Fruit fly (Drosophila melanogaster) whole organism, embryonic: ENCODE data around the gene dock.

ENCODE experiments used
- Blimp-1 ChIP-seq: fragments of 200-800 bp; sonication (Bioruptor generic); optimal IDR thresholded peaks from 3 replicates; lab custom pipeline; 2018; ENCODE audit warnings: missing biosample characterization, missing genetic modification characterization, mild to moderate bottlenecking, moderate library complexity, missing genetic modification reagents
- CG10274 ChIP-seq: fragments of 200-800 bp; sonication (Bioruptor generic); optimal IDR thresholded peaks from 3 replicates; lab custom pipeline; 2017; ENCODE audit warnings: missing biosample characterization, mild to moderate bottlenecking, missing genetic modification characterization
- CG10431 ChIP-seq: fragments of 200-800 bp; sonication (Bioruptor generic); optimal IDR thresholded peaks from 3 replicates; lab custom pipeline; 2018; ENCODE audit warnings: missing biosample characterization, mild to moderate bottlenecking, missing genetic modification characterization
- CG10959 ChIP-seq: fragments of 200-800 bp; sonication (Bioruptor generic); IDR thresholded peaks from 2 replicates; pipeline ENCODE4 v1.3.6; 2022; ENCODE audit warnings: missing biosample characterization, missing genetic modification characterization
- CG12659 ChIP-seq: fragments of 200-800 bp; sonication (Bioruptor generic); optimal IDR thresholded peaks from 3 replicates; lab custom pipeline; 2017; ENCODE audit warnings: mild to moderate bottlenecking, missing biosample characterization, missing genetic modification reagents, missing genetic modification characterization
- CG13424 ChIP-seq: fragments of 200-800 bp; sonication (Bioruptor generic); optimal IDR thresholded peaks from 2 replicates; lab custom pipeline; 2019; ENCODE audit warnings: missing biosample characterization, mild to moderate bottlenecking, missing genetic modification characterization, moderate library complexity
- CG13894 ChIP-seq: fragments of 200-800 bp; sonication (Bioruptor generic); optimal IDR thresholded peaks from 3 replicates; lab custom pipeline; 2018; ENCODE audit warnings: missing biosample characterization, mild to moderate bottlenecking, missing genetic modification characterization, moderate library complexity
- CG14965 ChIP-seq: fragments of 200-800 bp; sonication (Bioruptor generic); optimal IDR thresholded peaks from 2 replicates; lab custom pipeline; 2016; ENCODE audit warnings: missing biosample characterization, missing genetic modification characterization, borderline replicate concordance
- CG15514 ChIP-seq: fragments of 200-800 bp; sonication (Bioruptor generic); optimal IDR thresholded peaks from 3 replicates; lab custom pipeline; 2017; ENCODE audit warnings: missing biosample characterization, missing genetic modification characterization, mild to moderate bottlenecking, moderate library complexity, missing genetic modification reagents
- CG17359 ChIP-seq: fragments of 200-800 bp; sonication (Bioruptor generic); optimal IDR thresholded peaks from 3 replicates; lab custom pipeline; 2018; ENCODE audit warnings: missing biosample characterization, mild to moderate bottlenecking, missing genetic modification characterization, moderate library complexity
- CG18262 ChIP-seq: fragments of 200-800 bp; optimal IDR thresholded peaks from 3 replicates; lab custom pipeline; 2019; ENCODE audit warnings: missing biosample characterization, mild to moderate bottlenecking, missing genetic modification characterization, moderate library complexity
- CG2129 ChIP-seq: fragments of 200-800 bp; sonication (Bioruptor generic); IDR thresholded peaks from 2 replicates; pipeline ENCODE4 v1.3.6; 2022; ENCODE audit warnings: missing biosample characterization, missing genetic modification characterization; ENCODE audit not compliant: partially characterized antibody
- CG2678 ChIP-seq: fragments of 200-800 bp; sonication (Bioruptor generic); optimal IDR thresholded peaks from 3 replicates; lab custom pipeline; 2019; ENCODE audit warnings: missing biosample characterization, mild to moderate bottlenecking, missing genetic modification characterization, moderate library complexity
- CG4360 ChIP-seq: fragments of 200-800 bp; sonication (Bioruptor generic); IDR thresholded peaks from 2 replicates; pipeline ENCODE4 v1.3.6; 2022; ENCODE audit warnings: missing biosample characterization, missing genetic modification characterization
- CG4730 ChIP-seq: fragments of 200-800 bp; sonication (Bioruptor generic); IDR thresholded peaks from 2 replicates; pipeline ENCODE4 v1.3.6; 2022; ENCODE audit warnings: missing biosample characterization, missing genetic modification characterization
- CG6683 ChIP-seq: fragments of 200-800 bp; sonication (Bioruptor generic); optimal IDR thresholded peaks from 2 replicates; lab custom pipeline; 2017; ENCODE audit warnings: missing biosample characterization, mild to moderate bottlenecking, missing genetic modification characterization, missing genetic modification reagents
- CG6791 ChIP-seq: fragments of 200-800 bp; sonication (Bioruptor generic); IDR thresholded peaks from 3 replicates; pipeline ENCODE4 v1.3.6; 2022; ENCODE audit warnings: missing biosample characterization, missing genetic modification characterization; ENCODE audit not compliant: partially characterized antibody
- CG6854 ChIP-seq: fragments of 200-800 bp; sonication (Bioruptor generic); optimal IDR thresholded peaks from 3 replicates; lab custom pipeline; 2017; ENCODE audit warnings: missing biosample characterization, mild to moderate bottlenecking, missing genetic modification characterization
- CG7963 ChIP-seq: fragments of 200-800 bp; sonication (Bioruptor generic); IDR thresholded peaks from 3 replicates; pipeline ENCODE4 v1.3.6; 2022; ENCODE audit warnings: missing biosample characterization, missing genetic modification characterization; ENCODE audit not compliant: partially characterized antibody
- D19B ChIP-seq: fragments of 200-800 bp; sonication (Bioruptor generic); optimal IDR thresholded peaks from 2 replicates; lab custom pipeline; 2017; ENCODE audit warnings: missing biosample characterization, mild to moderate bottlenecking, missing genetic modification characterization
- Deaf1 ChIP-seq: fragments of 200-800 bp; optimal IDR thresholded peaks from 3 replicates; lab custom pipeline; 2019; ENCODE audit warnings: missing biosample characterization, mild to moderate bottlenecking, missing genetic modification characterization, moderate library complexity
- Eip74EF ChIP-seq, 2 experiments: fragments of 200-800 bp in 1 of 2; fragments of >200 bp in 1 of 2; sonication (Bioruptor generic) in 1 of 2; optimal IDR thresholded peaks; 2 replicates each; lab custom pipeline; 2017 to 2019; ENCODE audit warnings: missing biosample characterization in 2 of 2, missing genetic modification characterization in 2 of 2, mild to moderate bottlenecking in 1 of 2, moderate library complexity in 1 of 2
- Hand ChIP-seq: fragments of 200-800 bp; sonication (Bioruptor generic); optimal IDR thresholded peaks from 2 replicates; lab custom pipeline; 2017; ENCODE audit warnings: mild to moderate bottlenecking, missing biosample characterization, missing genetic modification reagents, missing genetic modification characterization
- Hey ChIP-seq: fragments of 200-800 bp; sonication (Bioruptor generic); optimal IDR thresholded peaks from 3 replicates; lab custom pipeline; 2018; ENCODE audit warnings: missing biosample characterization, mild to moderate bottlenecking, missing genetic modification characterization
- Hr3 ChIP-seq: fragments of 200-800 bp; sonication (Bioruptor generic); optimal IDR thresholded peaks from 3 replicates; lab custom pipeline; 2016; ENCODE audit warnings: missing biosample characterization, missing genetic modification characterization
- Mrtf ChIP-seq: fragments of 200-800 bp; sonication (Bioruptor generic); IDR thresholded peaks from 3 replicates; pipeline ENCODE4 v1.3.6; 2022; ENCODE audit warnings: missing biosample characterization, missing genetic modification characterization
- Sry-δ ChIP-seq: fragments of 200-800 bp; sonication (Bioruptor generic); optimal IDR thresholded peaks from 2 replicates; lab custom pipeline; 2016; ENCODE audit warnings: missing biosample characterization, missing genetic modification characterization
- Taf1 ChIP-seq: fragments of 200-800 bp; sonication (Bioruptor generic); IDR thresholded peaks from 2 replicates; pipeline ENCODE4 v1.3.6; 2022; ENCODE audit warnings: missing biosample characterization, missing genetic modification characterization
- bsh ChIP-seq, 2 experiments: fragments of 200-800 bp; sonication (Bioruptor generic); optimal IDR thresholded peaks; 2 replicates each; lab custom pipeline; 2017 to 2018; ENCODE audit warnings: mild to moderate bottlenecking in 2 of 2, missing biosample characterization in 2 of 2, missing genetic modification characterization in 2 of 2, moderate library complexity in 1 of 2
- cad ChIP-seq: fragments of >200 bp; optimal IDR thresholded peaks from 2 replicates; lab custom pipeline; 2017; ENCODE audit warnings: missing biosample characterization, missing genetic modification characterization
- chinmo ChIP-seq: fragments of 200-800 bp; sonication (Bioruptor generic); IDR thresholded peaks from 4 replicates; pipeline ENCODE4 v1.3.6; 2022; ENCODE audit warnings: missing biosample characterization, missing genetic modification characterization; ENCODE audit not compliant: partially characterized antibody
- ci ChIP-seq: fragments of 200-800 bp; sonication (Bioruptor generic); IDR thresholded peaks from 3 replicates; pipeline ENCODE4 v1.3.6; 2022; ENCODE audit warnings: missing biosample characterization, missing genetic modification characterization
- crc ChIP-seq: fragments of 200-800 bp; sonication (Bioruptor generic); optimal IDR thresholded peaks from 2 replicates; lab custom pipeline; 2016; ENCODE audit warnings: missing biosample characterization, missing genetic modification characterization
- croc ChIP-seq: fragments of 200-800 bp; sonication (Bioruptor generic); conservative IDR thresholded peaks from 3 replicates; pipeline ENCODE4 v1.3.6; 2022; ENCODE audit warnings: missing biosample characterization, missing genetic modification characterization
- crol ChIP-seq: fragments of 200-800 bp; sonication (Bioruptor generic); IDR thresholded peaks from 2 replicates; pipeline ENCODE4 v1.3.6; 2022; ENCODE audit warnings: missing biosample characterization, missing genetic modification characterization
- dan ChIP-seq: fragments of 200-800 bp; sonication (Bioruptor generic); IDR thresholded peaks from 2 replicates; pipeline ENCODE4 v1.3.6; 2022; ENCODE audit warnings: missing biosample characterization, missing genetic modification characterization
- emc ChIP-seq: fragments of 200-800 bp; sonication (Bioruptor generic); optimal IDR thresholded peaks from 2 replicates; lab custom pipeline; 2016; ENCODE audit warnings: missing biosample characterization, missing genetic modification characterization
- gce ChIP-seq: fragments of 200-800 bp; sonication (Bioruptor generic); IDR thresholded peaks from 3 replicates; pipeline ENCODE4 v1.3.6; 2022; ENCODE audit warnings: missing biosample characterization, missing genetic modification characterization
- insv ChIP-seq, 2 experiments: fragments of 200-800 bp; sonication (Bioruptor generic); optimal IDR thresholded peaks; 3 replicates each; lab custom pipeline; 2016 to 2018; ENCODE audit warnings: missing biosample characterization in 2 of 2, missing genetic modification characterization in 2 of 2
- kah ChIP-seq: fragments of 200-800 bp; sonication (Bioruptor generic); optimal IDR thresholded peaks from 2 replicates; lab custom pipeline; 2018; ENCODE audit warnings: missing biosample characterization, mild to moderate bottlenecking, missing genetic modification characterization
- kni ChIP-seq: fragments of 200-800 bp; sonication (Bioruptor generic); optimal IDR thresholded peaks from 3 replicates; lab custom pipeline; 2017; ENCODE audit warnings: mild to moderate bottlenecking, missing biosample characterization, missing genetic modification reagents, missing genetic modification characterization
- odd ChIP-seq: fragments of 200-800 bp; sonication (Bioruptor generic); optimal IDR thresholded peaks from 2 replicates; lab custom pipeline; 2017; ENCODE audit warnings: missing biosample characterization, mild to moderate bottlenecking, missing genetic modification characterization
- p53 ChIP-seq: fragments of 200-800 bp; sonication (Bioruptor generic); optimal IDR thresholded peaks from 2 replicates; lab custom pipeline; 2016; ENCODE audit warnings: missing biosample characterization, missing genetic modification characterization
- shn ChIP-seq: fragments of 200-800 bp; sonication (Bioruptor generic); optimal IDR thresholded peaks from 3 replicates; lab custom pipeline; 2016; ENCODE audit warnings: missing biosample characterization, missing genetic modification characterization
- slp2 ChIP-seq: fragments of 200-800 bp; sonication (Bioruptor generic); optimal IDR thresholded peaks from 2 replicates; lab custom pipeline; 2016; ENCODE audit warnings: missing biosample characterization, missing genetic modification characterization
- tgo ChIP-seq: fragments of 200-800 bp; sonication (Bioruptor generic); IDR thresholded peaks from 3 replicates; pipeline ENCODE4 v1.3.6; 2022; ENCODE audit warnings: missing biosample characterization, missing genetic modification characterization
- tio ChIP-seq: fragments of 200-800 bp; sonication (Bioruptor generic); optimal IDR thresholded peaks from 2 replicates; lab custom pipeline; 2017; ENCODE audit warnings: missing biosample characterization, missing genetic modification characterization, inconsistent platforms
- unc-4 ChIP-seq: fragments of 200-800 bp; sonication (Bioruptor generic); IDR thresholded peaks from 2 replicates; pipeline ENCODE4 v1.3.6; 2022; ENCODE audit warnings: missing biosample characterization, missing genetic modification characterization; ENCODE audit not compliant: partially characterized antibody
- wor ChIP-seq: fragments of 200-800 bp; sonication (Bioruptor generic); IDR thresholded peaks from 2 replicates; pipeline ENCODE4 v1.3.6; 2022; ENCODE audit warnings: missing biosample characterization, missing genetic modification characterization

dock gene

dm6 chr2L:857897-858517 is 32.2 kb downstream of the dock start (continued):
- peak; percentile 62 for TF ChIP-seq Deaf1 (tag; lab: Kevin White, UChicago)
- peak in 1 of 2 experiments; percentile 45 for TF ChIP-seq Eip74EF (GFP tag; optimal IDR thresholded peaks at IDR 0.05; lab: Kevin White, UChicago)
- peak; percentile 55 for TF ChIP-seq Blimp-1
- TF ChIP-seq Hey (tag; lab: Kevin White, UChicago), result no peak
- TF ChIP-seq CG13424 (tag; lab: Kevin White, UChicago), result peak; percentile 53
- TF ChIP-seq CG6791, result no peak
- no peak for TF ChIP-seq D19B (GFP tag; lab: Kevin White, UChicago)
- peak; percentile 53; the same call in 1 of the 2 replicates for TF ChIP-seq CG4730 (GFP tag; lab: Robert Waterston, UW)
- no peak for TF ChIP-seq p53 (GFP tag; lab: Kevin White, UChicago)
- no peak for TF ChIP-seq crol (GFP tag; lab: Robert Waterston, UW)
- TF ChIP-seq dan (GFP tag; lab: Robert Waterston, UW), result no peak
- TF ChIP-seq chinmo, result 0 out of 4 replicates have a peak, but pooled peaks have one; percentile 53
- TF ChIP-seq CG10431, result no peak
- peak; percentile 46 for TF ChIP-seq odd (GFP tag; lab: Kevin White, UChicago)
- TF ChIP-seq emc (GFP tag; lab: Kevin White, UChicago), result no peak
- no peak for TF ChIP-seq slp2 (GFP tag; lab: Kevin White, UChicago)
- peak; percentile 16 for TF ChIP-seq CG6854 (GFP tag; lab: Kevin White, UChicago)
- no peak for TF ChIP-seq CG4360 (GFP tag; lab: Robert Waterston, UW)
- no peak for TF ChIP-seq kah (GFP tag; lab: Kevin White, UChicago)
- TF ChIP-seq CG12659 (GFP tag; lab: Kevin White, UChicago), result peak; percentile 62
- no peak for TF ChIP-seq CG10274
- peak in 1 of 2 experiments; percentile 59 for TF ChIP-seq bsh (GFP tag; optimal IDR thresholded peaks at IDR 0.05; lab: Kevin White, UChicago)
- peak; percentile 42 for TF ChIP-seq Hr3 (GFP tag; lab: Kevin White, UChicago)
- peak; percentile 67 for TF ChIP-seq CG17359 (tag; lab: Kevin White, UChicago)
- TF ChIP-seq crc, result peak; percentile 38
- TF ChIP-seq CG18262, result peak; percentile 46
- peak; percentile 55 for TF ChIP-seq CG2678
- TF ChIP-seq CG2129 (GFP tag; lab: Robert Waterston, UW), result no peak
- TF ChIP-seq cad (GFP tag; lab: Kevin White, UChicago), result no peak
- TF ChIP-seq croc, result peak; percentile 25; the same call in 1 of the 3 replicates
- TF ChIP-seq kni (GFP tag; lab: Kevin White, UChicago), result no peak
- TF ChIP-seq shn (GFP tag; lab: Kevin White, UChicago), result peak; percentile 46
- peak; percentile 44; the same call in 1 of the 3 replicates for TF ChIP-seq Mrtf (GFP tag; lab: Robert Waterston, UW)
- no peak for TF ChIP-seq gce (GFP tag; lab: Robert Waterston, UW)
- TF ChIP-seq insv (GFP tag; optimal IDR thresholded peaks at IDR 0.05; lab: Kevin White, UChicago), result no peak
- no peak for TF ChIP-seq tio
- no peak for TF ChIP-seq wor (GFP tag; lab: Robert Waterston, UW)
- peak; percentile 93 for TF ChIP-seq ci (GFP tag; lab: Robert Waterston, UW)
- peak; percentile 13 for TF ChIP-seq CG15514 (GFP tag; lab: Kevin White, UChicago)
- TF ChIP-seq CG7963 (GFP tag; lab: Robert Waterston, UW), result no peak
- peak; percentile 62 for TF ChIP-seq tgo (GFP tag; lab: Robert Waterston, UW)
- TF ChIP-seq unc-4, result no peak
- TF ChIP-seq CG10959 (GFP tag; lab: Robert Waterston, UW), result no peak
- TF ChIP-seq CG14965, result no peak
- no peak for TF ChIP-seq CG6683 (GFP tag; lab: Kevin White, UChicago)
- no peak for TF ChIP-seq Hand (GFP tag; lab: Kevin White, UChicago)
- TF ChIP-seq Taf1 (GFP tag; lab: Robert Waterston, UW), result no peak
- no peak for TF ChIP-seq CG13894 (tag; lab: Kevin White, UChicago)
- TF ChIP-seq Sry-δ (GFP tag; lab: Kevin White, UChicago), result no peak
